Worm (Caenorhabditis elegans): ENCODE data around the gene clec-119.
A peak's percentile ranks its signal among the peaks of the same experiment; 100 is the strongest.

DNA sequence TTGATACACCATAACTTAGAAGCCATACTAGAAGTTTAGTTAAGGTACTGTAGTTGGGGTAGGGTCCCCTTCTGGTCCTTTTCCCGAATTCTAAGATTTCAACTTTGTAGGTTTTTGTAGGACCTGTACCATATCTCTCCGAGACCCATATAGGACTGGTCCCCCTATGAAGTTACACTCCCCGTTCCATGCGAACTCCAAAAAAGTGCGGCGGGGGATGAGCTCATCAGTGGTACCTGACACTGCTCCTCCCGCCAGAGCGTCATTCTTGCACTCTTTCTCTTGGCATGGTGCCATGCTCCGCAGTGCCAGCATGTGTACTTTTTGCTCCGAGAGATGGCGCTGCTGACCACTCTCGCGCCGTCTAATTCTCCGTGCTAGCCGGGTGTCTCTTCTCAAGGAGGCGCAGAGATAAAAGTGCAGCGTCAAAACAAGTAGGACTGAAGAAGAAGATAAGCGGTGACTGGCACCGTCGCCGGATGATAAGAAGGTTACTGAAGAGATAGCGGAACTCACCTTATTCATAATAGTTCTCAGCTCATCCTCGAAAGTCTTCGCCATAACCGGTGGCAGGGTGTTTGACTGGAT, 16.2 kb upstream of the clec-119 start:
- TF ChIP-seq flt-1 (GFP tag; IDR thresholded peaks at IDR 0.05) (0 out of 2 replicates have a peak, but pooled peaks have one; percentile 6), med-1 (GFP tag; optimal IDR thresholded peaks at IDR 0.05; ENCODE audit: insufficient read depth) (no peak), ztf-29 (GFP tag; IDR thresholded peaks at IDR 0.05) (no peak)
